Worm (Caenorhabditis elegans): ENCODE data around the gene cdk-11.2.

- no peak for TF ChIP-seq pax-1 (tag; optimal IDR thresholded peaks at IDR 0.05)
- TF ChIP-seq nhr-11 (tag; optimal IDR thresholded peaks at IDR 0.05), result no peak
- no peak for TF ChIP-seq ceh-6 (GFP tag; optimal IDR thresholded peaks at IDR 0.05)
- TF ChIP-seq pqm-1 (tag; optimal IDR thresholded peaks at IDR 0.05), result no peak
Observed at ce11 chrX:10392792-10393191, 26.8 kb downstream of the cdk-11.2 start.
